Worm (Caenorhabditis elegans): ENCODE results near the gene pah-1.

The pah-1 gene

ce11 chrII:8747246-8747938 lies 19.4 kb downstream of the pah-1 start:
- TF ChIP-seq madf-2 (tag; optimal IDR thresholded peaks at IDR 0.05) (peak; percentile 20), tbx-2 (tag; optimal IDR thresholded peaks at IDR 0.05) (peak; percentile 19), ahr-1 (tag; optimal IDR thresholded peaks at IDR 0.05) (no peak), C38D4.7 (GFP tag; optimal IDR thresholded peaks at IDR 0.05) (no peak), gmeb-2 (tag; optimal IDR thresholded peaks at IDR 0.05) (no peak), pha-4 (tag; optimal IDR thresholded peaks at IDR 0.05) (no peak), unc-55 (GFP tag; optimal IDR thresholded peaks at IDR 0.05) (peak; percentile 77), ref-2 (tag; optimal IDR thresholded peaks at IDR 0.05) (peak; percentile 38), F13H6.1 (tag; optimal IDR thresholded peaks at IDR 0.05) (no peak), unc-3 (GFP tag; conservative IDR thresholded peaks at IDR 0.05) (no peak), unc-3 (tag; optimal IDR thresholded peaks at IDR 0.05) (no peak)

- TF ChIP-seq ceh-30 (tag; optimal IDR thresholded peaks at IDR 0.05) (no peak), madf-2 (tag; optimal IDR thresholded peaks at IDR 0.05) (no peak), rnt-1 (tag; optimal IDR thresholded peaks at IDR 0.05) (no peak), ceh-14 (tag; optimal IDR thresholded peaks at IDR 0.05) (no peak), zip-5 (tag; optimal IDR thresholded peaks at IDR 0.05) (no peak), K09A11.1 (tag; optimal IDR thresholded peaks at IDR 0.05; ENCODE audit: insufficient read depth) (no peak), npax-4 (tag; optimal IDR thresholded peaks at IDR 0.05) (no peak), ama-1 (optimal IDR thresholded peaks at IDR 0.05) (no peak), hlh-15 (tag; optimal IDR thresholded peaks at IDR 0.05) (no peak), pha-2 (tag; optimal IDR thresholded peaks at IDR 0.05) (no peak), ahr-1 (tag; optimal IDR thresholded peaks at IDR 0.05) (no peak), fkh-6 (tag; optimal IDR thresholded peaks at IDR 0.05) (no peak), gmeb-2 (tag; optimal IDR thresholded peaks at IDR 0.05) (no peak), T23F11.4 (GFP tag; optimal IDR thresholded peaks at IDR 0.05) (no peak), hlh-13 (GFP tag; optimal IDR thresholded peaks at IDR 0.05) (no peak), elt-2 (tag; optimal IDR thresholded peaks at IDR 0.05) (no peak), ttx-3 (tag; optimal IDR thresholded peaks at IDR 0.05) (no peak), Y22D7AL.16 (tag; optimal IDR thresholded peaks at IDR 0.05) (no peak)
These were observed 20.5 kb downstream of the pah-1 start for ce11 chrII:8746298-8746775.

ce11 chrII:8745449-8746297 lies 21.1 kb downstream of the pah-1 start:
- no peak for TF ChIP-seq dmd-4 (tag; optimal IDR thresholded peaks at IDR 0.05; ENCODE audit: borderline replicate concordance)
- no peak for TF ChIP-seq rnt-1 (tag; optimal IDR thresholded peaks at IDR 0.05)
- TF ChIP-seq mec-3 (tag; optimal IDR thresholded peaks at IDR 0.05; ENCODE audit: borderline replicate concordance) = no peak
- TF ChIP-seq pqm-1 (tag; optimal IDR thresholded peaks at IDR 0.05) = no peak
- TF ChIP-seq unc-3 (GFP tag; conservative IDR thresholded peaks at IDR 0.05) = no peak
- no peak for TF ChIP-seq unc-3 (tag; optimal IDR thresholded peaks at IDR 0.05)
- no peak for TF ChIP-seq pag-3 (tag; optimal IDR thresholded peaks at IDR 0.05; ENCODE audit: borderline replicate concordance)
- TF ChIP-seq unc-42 (tag; optimal IDR thresholded peaks at IDR 0.05) = no peak
- TF ChIP-seq Y22D7AL.16 (tag; optimal IDR thresholded peaks at IDR 0.05) = no peak
- no peak for TF ChIP-seq sox-4 (tag; optimal IDR thresholded peaks at IDR 0.05)
- no peak for TF ChIP-seq ceh-48 (tag; optimal IDR thresholded peaks at IDR 0.05)
- no peak for TF ChIP-seq ceh-2 (tag; optimal IDR thresholded peaks at IDR 0.05)
- no peak for TF ChIP-seq npax-4 (tag; optimal IDR thresholded peaks at IDR 0.05)
- TF ChIP-seq ceh-18 (tag; optimal IDR thresholded peaks at IDR 0.05) = no peak
